Fruit fly (Drosophila melanogaster): ENCODE data around the gene CG9123.
A peak's percentile ranks its signal among the peaks of the same experiment; 100 is the strongest.

CG9123 gene

dm6 chrX:15313389-15313788 lies 28.5 kb downstream of the CG9123 start:
- TF ChIP-seq CG8159 (tag; optimal IDR thresholded peaks at IDR 0.05) (no peak), gl (tag; optimal IDR thresholded peaks at IDR 0.05) (no peak), CG8301 (tag; optimal IDR thresholded peaks at IDR 0.05) (no peak), CG13204 (GFP tag; optimal IDR thresholded peaks at IDR 0.05) (no peak), CG12605 (GFP tag; IDR thresholded peaks at IDR 0.05) (peak; percentile 94), CG34367 (tag; optimal IDR thresholded peaks at IDR 0.05) (no peak), CG9948 (tag; optimal IDR thresholded peaks at IDR 0.05) (no peak), Pif1B (GFP tag; optimal IDR thresholded peaks at IDR 0.05) (no peak), EcR (GFP tag; optimal IDR thresholded peaks at IDR 0.05) (no peak), CG4496 (GFP tag; IDR thresholded peaks at IDR 0.05) (peak; percentile 90), rn (GFP tag; IDR thresholded peaks at IDR 0.05) (0 out of 2 replicates have a peak, but pooled peaks have one; percentile 21), CG14655 (GFP tag; optimal IDR thresholded peaks at IDR 0.05) (peak; percentile 45), Ets98B (GFP tag; IDR thresholded peaks at IDR 0.05) (peak; percentile 75), CG17806 (tag; optimal IDR thresholded peaks at IDR 0.05) (no peak), D1 (tag; optimal IDR thresholded peaks at IDR 0.05) (no peak), CG32121 (GFP tag; IDR thresholded peaks at IDR 0.05) (peak; percentile 37; the same call in 1 of the 2 replicates)

- TF ChIP-seq EcR (GFP tag; optimal IDR thresholded peaks at IDR 0.05) (peak; percentile 70), CG32121 (GFP tag; IDR thresholded peaks at IDR 0.05) (no peak)
These were observed 29.1 kb downstream of the CG9123 start for dm6 chrX:15312882-15313154.

- TF ChIP-seq CG8301 (tag; optimal IDR thresholded peaks at IDR 0.05): peak; percentile 54
- TF ChIP-seq CG14655 (GFP tag; optimal IDR thresholded peaks at IDR 0.05): peak; percentile 77
- peak; percentile 30; the same call in 1 of the 2 replicates for TF ChIP-seq CG12605 (GFP tag; IDR thresholded peaks at IDR 0.05)
- peak; percentile 77 for TF ChIP-seq CG8159 (tag; optimal IDR thresholded peaks at IDR 0.05)
- peak; percentile 77 for TF ChIP-seq CG4496 (GFP tag; IDR thresholded peaks at IDR 0.05)
- peak; percentile 32 for TF ChIP-seq CG34367 (tag; optimal IDR thresholded peaks at IDR 0.05)
- peak; percentile 13; the same call in 1 of the 3 replicates for TF ChIP-seq fd96Ca (GFP tag; IDR thresholded peaks at IDR 0.05)
- peak; percentile 61 for TF ChIP-seq CG15710 (tag; optimal IDR thresholded peaks at IDR 0.05)
- no peak for TF ChIP-seq Pif1B (GFP tag; optimal IDR thresholded peaks at IDR 0.05)
- TF ChIP-seq Snoo (tag; optimal IDR thresholded peaks at IDR 0.05): peak; percentile 66
- TF ChIP-seq D1 (tag; optimal IDR thresholded peaks at IDR 0.05): no peak
- 0 out of 2 replicates have a peak, but pooled peaks have one; percentile 11 for TF ChIP-seq rn (GFP tag; IDR thresholded peaks at IDR 0.05)
- TF ChIP-seq gl (tag; optimal IDR thresholded peaks at IDR 0.05): no peak
- TF ChIP-seq EcR (GFP tag; optimal IDR thresholded peaks at IDR 0.05): no peak
- no peak; the same call in 1 of the 2 replicates for TF ChIP-seq Ets98B (GFP tag; IDR thresholded peaks at IDR 0.05)
- TF ChIP-seq CG17806 (tag; optimal IDR thresholded peaks at IDR 0.05): peak; percentile 42
- TF ChIP-seq CG13204 (GFP tag; optimal IDR thresholded peaks at IDR 0.05): peak; percentile 12
- peak; percentile 14 for TF ChIP-seq Pif1A (GFP tag; optimal IDR thresholded peaks at IDR 0.05)
- TF ChIP-seq CG10348 (GFP tag; IDR thresholded peaks at IDR 0.05): no peak
- TF ChIP-seq CG32121 (GFP tag; IDR thresholded peaks at IDR 0.05): peak; percentile 48; the same call in 1 of the 2 replicates
- peak; percentile 56 for TF ChIP-seq CG9948 (tag; optimal IDR thresholded peaks at IDR 0.05)
These were observed 29.6 kb downstream of the CG9123 start for dm6 chrX:15312074-15312881.

- TF ChIP-seq Pif1B (GFP tag; optimal IDR thresholded peaks at IDR 0.05): no peak
- TF ChIP-seq gl (tag; optimal IDR thresholded peaks at IDR 0.05): no peak
- no peak for TF ChIP-seq CG14655 (GFP tag; optimal IDR thresholded peaks at IDR 0.05)
- no peak for TF ChIP-seq CG8301 (tag; optimal IDR thresholded peaks at IDR 0.05)
- no peak for TF ChIP-seq fd96Ca (GFP tag; IDR thresholded peaks at IDR 0.05)
- TF ChIP-seq CG10348 (GFP tag; IDR thresholded peaks at IDR 0.05): no peak
- no peak for TF ChIP-seq CG15710 (tag; optimal IDR thresholded peaks at IDR 0.05)
- TF ChIP-seq Ets98B (GFP tag; IDR thresholded peaks at IDR 0.05): no peak
- no peak for TF ChIP-seq CG17806 (tag; optimal IDR thresholded peaks at IDR 0.05)
These were observed 32.0 kb downstream of the CG9123 start for dm6 chrX:15309918-15310317.

dm6 chrX:15308456-15308954 lies 33.4 kb downstream of the CG9123 start:
- TF ChIP-seq CG32121 (GFP tag; IDR thresholded peaks at IDR 0.05) (0 out of 2 replicates have a peak, but pooled peaks have one; percentile 21), D1 (tag; optimal IDR thresholded peaks at IDR 0.05) (no peak), Ets98B (GFP tag; IDR thresholded peaks at IDR 0.05) (no peak)

DNA sequence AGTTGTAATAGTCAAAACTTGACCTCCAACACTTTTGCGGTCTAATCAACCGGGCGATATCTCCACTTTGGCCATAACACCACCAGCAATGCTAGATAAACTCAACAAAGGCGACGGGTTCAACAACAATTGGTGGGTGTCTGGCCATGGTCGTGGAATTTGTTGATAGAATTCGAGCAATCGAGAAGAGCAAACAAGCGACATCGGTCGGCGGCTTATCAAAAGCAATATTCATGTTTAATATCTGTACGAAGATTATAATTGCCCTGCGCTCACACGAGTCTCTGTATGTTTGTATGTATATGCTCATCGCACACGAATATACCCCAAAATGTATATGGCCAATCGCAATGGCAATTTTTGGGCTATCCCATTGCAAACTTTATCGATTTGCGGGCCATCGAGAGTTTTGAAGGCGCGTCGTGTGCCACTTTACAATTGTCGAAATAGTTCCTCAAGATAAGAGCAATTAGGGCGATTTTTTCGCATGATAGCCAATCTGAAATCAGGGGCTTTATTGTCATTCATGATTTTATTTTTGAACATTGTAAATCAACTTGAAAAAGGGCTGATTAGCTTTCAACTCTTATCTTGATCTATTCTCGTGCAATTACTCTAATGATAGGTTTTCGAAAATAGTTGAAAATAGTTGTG lies 34.3 kb downstream of the CG9123 start:
- TF ChIP-seq EcR (GFP tag; optimal IDR thresholded peaks at IDR 0.05): no peak
- no peak for TF ChIP-seq CG4496 (GFP tag; IDR thresholded peaks at IDR 0.05)
- no peak for TF ChIP-seq Pif1A (GFP tag; optimal IDR thresholded peaks at IDR 0.05)
- TF ChIP-seq CG15710 (tag; optimal IDR thresholded peaks at IDR 0.05): no peak
- no peak for TF ChIP-seq gl (tag; optimal IDR thresholded peaks at IDR 0.05)
- TF ChIP-seq CG8301 (tag; optimal IDR thresholded peaks at IDR 0.05): no peak
- TF ChIP-seq rn (GFP tag; IDR thresholded peaks at IDR 0.05): no peak
- no peak for TF ChIP-seq CG32121 (GFP tag; IDR thresholded peaks at IDR 0.05)
- no peak for TF ChIP-seq CG34367 (tag; optimal IDR thresholded peaks at IDR 0.05)
- TF ChIP-seq CG13204 (GFP tag; optimal IDR thresholded peaks at IDR 0.05): no peak
- TF ChIP-seq CG9948 (tag; optimal IDR thresholded peaks at IDR 0.05): no peak
- no peak for TF ChIP-seq Pif1B (GFP tag; optimal IDR thresholded peaks at IDR 0.05)
- no peak for TF ChIP-seq D1 (tag; optimal IDR thresholded peaks at IDR 0.05)
- TF ChIP-seq CG14655 (GFP tag; optimal IDR thresholded peaks at IDR 0.05): no peak
- TF ChIP-seq CG10348 (GFP tag; IDR thresholded peaks at IDR 0.05): no peak
- TF ChIP-seq fd96Ca (GFP tag; IDR thresholded peaks at IDR 0.05): no peak
- no peak for TF ChIP-seq Ets98B (GFP tag; IDR thresholded peaks at IDR 0.05)
- TF ChIP-seq CG17806 (tag; optimal IDR thresholded peaks at IDR 0.05): no peak

Data from whole organism, pupa.